Fruit fly (Drosophila melanogaster) whole organism, prepupa: ENCODE measurements around the gene CG33107.

Source experiments
- CG31627 ChIP-seq: fragments of 200-800 bp; sonication (Bioruptor generic); optimal IDR thresholded peaks from 3 replicates; lab custom pipeline; 2016; ENCODE audit warnings: missing biosample characterization, missing genetic modification characterization
- CG6854 ChIP-seq: fragments of 200-800 bp; sonication (Bioruptor generic); optimal IDR thresholded peaks from 2 replicates; lab custom pipeline; 2017; ENCODE audit warnings: missing biosample characterization, mild to moderate bottlenecking, missing genetic modification characterization
- Met ChIP-seq: fragments of 200-800 bp; sonication (Bioruptor generic); optimal IDR thresholded peaks from 3 replicates; lab custom pipeline; 2016; ENCODE audit warnings: missing biosample characterization, missing genetic modification characterization
- Sox14 ChIP-seq: fragments of 200-800 bp; sonication (Bioruptor generic); optimal IDR thresholded peaks from 3 replicates; lab custom pipeline; 2016; ENCODE audit warnings: missing biosample characterization, missing genetic modification characterization
- achi ChIP-seq: fragments of 200-800 bp; sonication (Bioruptor generic); optimal IDR thresholded peaks from 3 replicates; lab custom pipeline; 2016; ENCODE audit warnings: missing biosample characterization, missing genetic modification characterization
- acj6 ChIP-seq: fragments of 200-800 bp; sonication (Bioruptor generic); optimal IDR thresholded peaks from 3 replicates; lab custom pipeline; 2016; ENCODE audit warnings: missing biosample characterization, missing genetic modification characterization
- ss ChIP-seq, 2 experiments: fragments of 200-800 bp; sonication (Bioruptor generic); optimal IDR thresholded peaks; 2 replicates in 1 of 2; 3 replicates in 1 of 2; lab custom pipeline; 2017 to 2018; ENCODE audit warnings: mild to moderate bottlenecking in 2 of 2, missing biosample characterization in 2 of 2, missing genetic modification characterization in 2 of 2, moderate library complexity in 1 of 2

DNA sequence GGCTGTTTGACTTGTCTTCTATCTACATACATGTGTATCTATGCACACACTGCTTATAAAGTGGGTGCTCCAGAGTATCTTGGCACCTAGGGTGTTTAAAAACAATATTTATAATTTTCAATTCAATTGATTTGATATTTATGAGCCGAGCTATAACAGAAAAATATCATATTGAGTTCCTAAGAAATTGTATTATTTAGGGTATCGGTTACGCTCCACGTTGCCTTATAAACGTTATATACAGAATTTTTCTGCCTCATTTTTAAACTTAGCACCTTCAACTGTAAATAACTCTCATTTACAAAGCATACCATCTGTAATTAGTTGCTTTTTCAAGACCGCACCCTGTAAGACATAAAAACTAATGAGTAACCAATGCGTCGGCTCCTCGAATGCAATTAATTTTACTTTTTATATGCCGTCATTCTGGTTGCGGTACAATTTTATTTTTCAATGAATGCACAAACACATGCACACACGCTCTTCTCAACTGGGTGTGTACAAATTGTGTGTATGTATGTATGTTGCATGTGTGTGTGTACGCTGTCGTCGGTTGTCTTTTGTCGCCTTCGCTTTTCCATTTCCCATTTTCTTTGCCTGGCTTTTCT, 6.3 kb upstream of the CG33107 start:
- TF ChIP-seq Sox14 (GFP tag; lab: Kevin White, UChicago) (peak; percentile 70), CG6854 (GFP tag; lab: Kevin White, UChicago) (no peak), ss (GFP tag; optimal IDR thresholded peaks at IDR 0.05; lab: Kevin White, UChicago) (peak in 1 of 2 experiments; percentile 15), achi (GFP tag; lab: Kevin White, UChicago) (peak; percentile 64), Met (GFP tag; lab: Kevin White, UChicago) (peak; percentile 50), CG31627 (GFP tag; lab: Kevin White, UChicago) (peak; percentile 44), acj6 (GFP tag; lab: Kevin White, UChicago) (peak; percentile 65)
